Worm (Caenorhabditis elegans) whole organism, midembryonic: ENCODE measurements around the gene cest-17.

Experiments
- T22C8.4 ChIP-seq: fragments of 200-800 bp; sonication (Bioruptor generic); IDR thresholded peaks from 2 replicates; pipeline ENCODE4 v1.3.6; 2022; ENCODE audit warnings: missing genetic modification characterization, missing compliant biosample characterization
- cog-1 ChIP-seq: sonication (generic microtip); optimal IDR thresholded peaks from 2 replicates; lab custom pipeline; 2016; ENCODE audit warnings: missing genetic modification characterization, missing compliant biosample characterization
- flt-1 ChIP-seq: fragments of 200-800 bp; sonication (Bioruptor generic); IDR thresholded peaks from 2 replicates; pipeline ENCODE4 v1.3.6; 2022; ENCODE audit warnings: missing genetic modification characterization, missing compliant biosample characterization
- klf-2 ChIP-seq: fragments of 200-800 bp; sonication (Bioruptor generic); conservative IDR thresholded peaks from 2 replicates; pipeline ENCODE4 v1.3.6; 2022; ENCODE audit warnings: missing genetic modification reagents, missing genetic modification characterization, missing compliant biosample characterization
- med-1 ChIP-seq: sonication (generic microtip); optimal IDR thresholded peaks from 2 replicates; lab custom pipeline; 2017; ENCODE audit warnings: missing genetic modification characterization, mild to moderate bottlenecking, missing compliant biosample characterization, antibody characterized with exemption, missing genetic modification reagents; ENCODE audit not compliant: insufficient read depth
- ref-1 ChIP-seq: fragments of 200-800 bp; sonication (Bioruptor generic); conservative IDR thresholded peaks from 2 replicates; pipeline ENCODE4 v1.3.6; 2022; ENCODE audit warnings: missing genetic modification reagents, missing genetic modification characterization, missing compliant biosample characterization
- tab-1 ChIP-seq: fragments of 200-800 bp; sonication (Bioruptor generic); IDR thresholded peaks from 2 replicates; pipeline ENCODE4 v1.3.6; 2022; ENCODE audit warnings: missing genetic modification characterization, missing compliant biosample characterization
- ztf-23 ChIP-seq: fragments of 200-800 bp; sonication (Bioruptor generic); IDR thresholded peaks from 2 replicates; pipeline ENCODE4 v1.3.6; 2022; ENCODE audit warnings: missing genetic modification reagents, missing genetic modification characterization, missing compliant biosample characterization
- ztf-29 ChIP-seq: fragments of 200-800 bp; sonication (Bioruptor generic); IDR thresholded peaks from 2 replicates; pipeline ENCODE4 v1.3.6; 2022; ENCODE audit warnings: missing genetic modification reagents, missing genetic modification characterization, missing compliant biosample characterization

cest-17 gene

ce11 chrV:8217118-8217517 lies 14.0 kb downstream of the cest-17 start:
- no peak for TF ChIP-seq flt-1 (GFP tag; lab: Robert Waterston, UW)
- TF ChIP-seq tab-1 (GFP tag; lab: Robert Waterston, UW): no peak
- TF ChIP-seq ztf-23 (GFP tag; lab: Robert Waterston, UW): no peak
- TF ChIP-seq klf-2 (GFP tag; lab: Robert Waterston, UW): no peak
- no peak for TF ChIP-seq ztf-29 (GFP tag; lab: Robert Waterston, UW)
- TF ChIP-seq med-1 (GFP tag; lab: Kevin White, UChicago): no peak
- no peak for TF ChIP-seq T22C8.4 (GFP tag; lab: Robert Waterston, UW)
- TF ChIP-seq cog-1 (tag; lab: Kevin White, UChicago): no peak
- TF ChIP-seq ref-1: no peak

- TF ChIP-seq ztf-29 (GFP tag; lab: Robert Waterston, UW): no peak
- no peak for TF ChIP-seq klf-2 (GFP tag; lab: Robert Waterston, UW)
- TF ChIP-seq tab-1 (GFP tag; lab: Robert Waterston, UW): no peak
- TF ChIP-seq flt-1 (GFP tag; lab: Robert Waterston, UW): no peak
- no peak for TF ChIP-seq T22C8.4 (GFP tag; lab: Robert Waterston, UW)
- no peak for TF ChIP-seq ref-1
- no peak for TF ChIP-seq ztf-23 (GFP tag; lab: Robert Waterston, UW)
- TF ChIP-seq cog-1 (tag; lab: Kevin White, UChicago): no peak
- TF ChIP-seq med-1 (GFP tag; lab: Kevin White, UChicago): no peak
These were observed 14.6 kb downstream of the cest-17 start, which contains the start of gene K07C11.8 for ce11 chrV:8217661-8218265. TSS of gene K07C11.8 (minus strand) at chrV:8217884.

ce11 chrV:8219550-8219949 lies 16.4 kb downstream of the cest-17 start:
- no peak for TF ChIP-seq ref-1
- TF ChIP-seq klf-2 (GFP tag; lab: Robert Waterston, UW): no peak
- TF ChIP-seq ztf-29 (GFP tag; lab: Robert Waterston, UW): no peak
- no peak for TF ChIP-seq med-1 (GFP tag; lab: Kevin White, UChicago)
- TF ChIP-seq flt-1 (GFP tag; lab: Robert Waterston, UW): no peak
- TF ChIP-seq tab-1 (GFP tag; lab: Robert Waterston, UW): no peak
- no peak for TF ChIP-seq T22C8.4 (GFP tag; lab: Robert Waterston, UW)
- no peak for TF ChIP-seq ztf-23 (GFP tag; lab: Robert Waterston, UW)
- TF ChIP-seq cog-1 (tag; lab: Kevin White, UChicago): no peak

ce11 chrV:8221083-8221538 lies 18.0 kb downstream of the cest-17 start, which contains the start of the genes cogc-6 and air-1:
TSS of gene cogc-6 (minus strand) at chrV:8221316.
TSS of gene air-1 (plus strand) at chrV:8221488.
- TF ChIP-seq ref-1 (no peak), flt-1 (GFP tag; lab: Robert Waterston, UW) (no peak), tab-1 (GFP tag; lab: Robert Waterston, UW) (no peak), klf-2 (GFP tag; lab: Robert Waterston, UW) (no peak), ztf-23 (GFP tag; lab: Robert Waterston, UW) (no peak), cog-1 (tag; lab: Kevin White, UChicago) (no peak), T22C8.4 (GFP tag; lab: Robert Waterston, UW) (no peak), med-1 (GFP tag; lab: Kevin White, UChicago) (no peak), ztf-29 (GFP tag; lab: Robert Waterston, UW) (no peak)

- TF ChIP-seq klf-2 (GFP tag; lab: Robert Waterston, UW): no peak
- TF ChIP-seq tab-1 (GFP tag; lab: Robert Waterston, UW): no peak
- no peak for TF ChIP-seq med-1 (GFP tag; lab: Kevin White, UChicago)
- TF ChIP-seq cog-1 (tag; lab: Kevin White, UChicago): no peak
- TF ChIP-seq ztf-29 (GFP tag; lab: Robert Waterston, UW): no peak
- no peak for TF ChIP-seq ztf-23 (GFP tag; lab: Robert Waterston, UW)
- no peak for TF ChIP-seq ref-1
- TF ChIP-seq flt-1 (GFP tag; lab: Robert Waterston, UW): no peak
- no peak for TF ChIP-seq T22C8.4 (GFP tag; lab: Robert Waterston, UW)
These were observed 20.3 kb downstream of the cest-17 start for ce11 chrV:8223417-8223816.

ce11 chrV:8224634-8225033 lies 21.5 kb downstream of the cest-17 start, which contains the start of gene pax-1:
TSS of gene pax-1 (plus strand) at chrV:8224934.
- no peak for TF ChIP-seq flt-1 (GFP tag; lab: Robert Waterston, UW)
- TF ChIP-seq med-1 (GFP tag; lab: Kevin White, UChicago): no peak
- no peak for TF ChIP-seq ref-1
- TF ChIP-seq cog-1 (tag; lab: Kevin White, UChicago): no peak

- no peak for TF ChIP-seq tab-1 (GFP tag; lab: Robert Waterston, UW)
- TF ChIP-seq ref-1: no peak
- TF ChIP-seq flt-1 (GFP tag; lab: Robert Waterston, UW): no peak
- no peak for TF ChIP-seq cog-1 (tag; lab: Kevin White, UChicago)
- TF ChIP-seq med-1 (GFP tag; lab: Kevin White, UChicago): no peak
- no peak for TF ChIP-seq T22C8.4 (GFP tag; lab: Robert Waterston, UW)
- no peak for TF ChIP-seq ztf-29 (GFP tag; lab: Robert Waterston, UW)
- TF ChIP-seq klf-2 (GFP tag; lab: Robert Waterston, UW): no peak
- TF ChIP-seq ztf-23 (GFP tag; lab: Robert Waterston, UW): no peak
These were observed 23.7 kb downstream of the cest-17 start, which contains the start of gene K07C11.10 for ce11 chrV:8226812-8227211. TSS of gene K07C11.10 (minus strand) at chrV:8226912.

- TF ChIP-seq ztf-23 (GFP tag; lab: Robert Waterston, UW): peak; percentile 58; the same call in 1 of the 2 replicates
- no peak for TF ChIP-seq med-1 (GFP tag; lab: Kevin White, UChicago)
- TF ChIP-seq ztf-29 (GFP tag; lab: Robert Waterston, UW): no peak
- no peak for TF ChIP-seq klf-2 (GFP tag; lab: Robert Waterston, UW)
- peak; percentile 24 for TF ChIP-seq cog-1 (tag; lab: Kevin White, UChicago)
- no peak for TF ChIP-seq ref-1
- TF ChIP-seq flt-1 (GFP tag; lab: Robert Waterston, UW): peak; percentile 69; the same call in 1 of the 2 replicates
These were observed 25.6 kb downstream of the cest-17 start for ce11 chrV:8228712-8229119.

ce11 chrV:8230056-8230455 lies 26.9 kb downstream of the cest-17 start:
- TF ChIP-seq ztf-23 (GFP tag; lab: Robert Waterston, UW): peak; percentile 70; the same call in 1 of the 2 replicates
- TF ChIP-seq tab-1 (GFP tag; lab: Robert Waterston, UW): peak; percentile 72; the same call in 1 of the 2 replicates
- peak; percentile 60; the same call in 1 of the 2 replicates for TF ChIP-seq flt-1 (GFP tag; lab: Robert Waterston, UW)
- 0 out of 2 replicates have a peak, but pooled peaks have one; percentile 7 for TF ChIP-seq T22C8.4 (GFP tag; lab: Robert Waterston, UW)
- no peak for TF ChIP-seq med-1 (GFP tag; lab: Kevin White, UChicago)
- TF ChIP-seq cog-1 (tag; lab: Kevin White, UChicago): no peak
- no peak for TF ChIP-seq klf-2 (GFP tag; lab: Robert Waterston, UW)
- no peak for TF ChIP-seq ztf-29 (GFP tag; lab: Robert Waterston, UW)
